Fruit fly (Drosophila melanogaster) whole organism, embryonic: Measurements from ENCODE around the gene Wdr92.
A peak's percentile ranks its signal among the peaks of the same experiment; 100 is the strongest.

Experiments
- Bgb ChIP-seq: fragments of 200-800 bp; sonication (Bioruptor generic); IDR thresholded peaks from 2 replicates; pipeline ENCODE4 v1.3.6; 2022; ENCODE audit warnings: missing biosample characterization, missing genetic modification characterization; ENCODE audit not compliant: partially characterized antibody
- CG10431 ChIP-seq: fragments of 200-800 bp; sonication (Bioruptor generic); optimal IDR thresholded peaks from 3 replicates; lab custom pipeline; 2018; ENCODE audit warnings: missing biosample characterization, mild to moderate bottlenecking, missing genetic modification characterization
- CG12104 ChIP-seq: fragments of 200-800 bp; sonication (Bioruptor generic); optimal IDR thresholded peaks from 3 replicates; lab custom pipeline; 2016; ENCODE audit warnings: missing biosample characterization, missing genetic modification characterization
- CG12769 ChIP-seq: fragments of 200-800 bp; sonication (Bioruptor generic); optimal IDR thresholded peaks from 2 replicates; lab custom pipeline; 2019; ENCODE audit warnings: missing biosample characterization, mild to moderate bottlenecking, missing genetic modification characterization, moderate library complexity
- CG12942 ChIP-seq: fragments of 200-800 bp; sonication (Bioruptor generic); optimal IDR thresholded peaks from 3 replicates; lab custom pipeline; 2016; ENCODE audit warnings: missing biosample characterization, missing genetic modification characterization
- CG13424 ChIP-seq: fragments of 200-800 bp; sonication (Bioruptor generic); optimal IDR thresholded peaks from 2 replicates; lab custom pipeline; 2019; ENCODE audit warnings: missing biosample characterization, mild to moderate bottlenecking, missing genetic modification characterization, moderate library complexity
- CG13894 ChIP-seq: fragments of 200-800 bp; sonication (Bioruptor generic); optimal IDR thresholded peaks from 3 replicates; lab custom pipeline; 2018; ENCODE audit warnings: missing biosample characterization, mild to moderate bottlenecking, missing genetic modification characterization, moderate library complexity
- CG14441 ChIP-seq: fragments of 200-800 bp; sonication (Bioruptor generic); IDR thresholded peaks from 2 replicates; pipeline ENCODE4 v1.3.6; 2022; ENCODE audit warnings: missing biosample characterization, missing genetic modification characterization
- CG14860 ChIP-seq: fragments of 200-800 bp; sonication (Bioruptor generic); IDR thresholded peaks from 3 replicates; pipeline ENCODE4 v1.3.6; 2022; ENCODE audit warnings: missing biosample characterization, missing genetic modification characterization; ENCODE audit not compliant: partially characterized antibody
- CG15601 ChIP-seq: fragments of 200-800 bp; sonication (Bioruptor generic); optimal IDR thresholded peaks from 3 replicates; lab custom pipeline; 2019; ENCODE audit warnings: missing biosample characterization, mild to moderate bottlenecking, missing genetic modification characterization, moderate library complexity
- CG16813 ChIP-seq: fragments of 200-800 bp; sonication (Bioruptor generic); IDR thresholded peaks from 3 replicates; pipeline ENCODE4 v1.3.6; 2022; ENCODE audit warnings: missing biosample characterization, missing genetic modification characterization; ENCODE audit not compliant: partially characterized antibody
- CG17829 ChIP-seq: fragments of 200-800 bp; optimal IDR thresholded peaks from 2 replicates; lab custom pipeline; 2019; ENCODE audit warnings: missing biosample characterization, mild to moderate bottlenecking, missing genetic modification characterization, moderate library complexity
- CG1832 ChIP-seq: fragments of 200-800 bp; sonication (Bioruptor generic); optimal IDR thresholded peaks from 2 replicates; lab custom pipeline; 2017; ENCODE audit warnings: missing biosample characterization, mild to moderate bottlenecking, missing genetic modification characterization, inconsistent platforms
- CG2120 ChIP-seq: fragments of 200-800 bp; sonication (Bioruptor generic); optimal IDR thresholded peaks from 3 replicates; lab custom pipeline; 2016; ENCODE audit warnings: missing biosample characterization, missing genetic modification characterization
- CG2202 ChIP-seq: fragments of 200-800 bp; sonication (Bioruptor generic); optimal IDR thresholded peaks from 2 replicates; lab custom pipeline; 2018; ENCODE audit warnings: missing biosample characterization, mild to moderate bottlenecking, missing genetic modification characterization
- CG2712 ChIP-seq: fragments of 200-800 bp; optimal IDR thresholded peaks from 3 replicates; lab custom pipeline; 2019; ENCODE audit warnings: missing biosample characterization, mild to moderate bottlenecking, missing genetic modification characterization, moderate library complexity
- CG30403 ChIP-seq: fragments of 200-800 bp; sonication (Bioruptor generic); optimal IDR thresholded peaks from 3 replicates; lab custom pipeline; 2016; ENCODE audit warnings: missing biosample characterization, missing genetic modification characterization
- CG31388 ChIP-seq: fragments of 200-800 bp; sonication (Bioruptor generic); optimal IDR thresholded peaks from 2 replicates; lab custom pipeline; 2016; ENCODE audit warnings: missing biosample characterization, missing genetic modification characterization
- CG6683 ChIP-seq: fragments of 200-800 bp; sonication (Bioruptor generic); optimal IDR thresholded peaks from 2 replicates; lab custom pipeline; 2017; ENCODE audit warnings: missing biosample characterization, mild to moderate bottlenecking, missing genetic modification characterization, missing genetic modification reagents
- CG6689 ChIP-seq: fragments of 200-800 bp; sonication (Bioruptor generic); IDR thresholded peaks from 2 replicates; pipeline ENCODE4 v1.3.6; 2022; ENCODE audit warnings: missing biosample characterization, missing genetic modification characterization
- CG7987 ChIP-seq: fragments of 200-800 bp; sonication (Bioruptor generic); optimal IDR thresholded peaks from 2 replicates; lab custom pipeline; 2018; ENCODE audit warnings: missing biosample characterization, mild to moderate bottlenecking, missing genetic modification characterization, moderate library complexity
- CG8765 ChIP-seq: fragments of 200-800 bp; sonication (Bioruptor generic); IDR thresholded peaks from 2 replicates; pipeline ENCODE4 v1.3.6; 2022; ENCODE audit warnings: missing biosample characterization, missing genetic modification characterization
- CG8924 ChIP-seq: fragments of 200-800 bp; optimal IDR thresholded peaks from 3 replicates; lab custom pipeline; 2019; ENCODE audit warnings: missing biosample characterization, mild to moderate bottlenecking, missing genetic modification characterization, moderate library complexity
- CG9797 ChIP-seq: fragments of 200-800 bp; sonication (Bioruptor generic); optimal IDR thresholded peaks from 3 replicates; lab custom pipeline; 2018; ENCODE audit warnings: missing biosample characterization, mild to moderate bottlenecking, missing genetic modification characterization
- CG9817 ChIP-seq: fragments of 200-800 bp; sonication (Bioruptor generic); optimal IDR thresholded peaks from 2 replicates; lab custom pipeline; 2018; ENCODE audit warnings: missing biosample characterization, mild to moderate bottlenecking, missing genetic modification characterization, moderate library complexity
- CG9876 ChIP-seq: fragments of 200-800 bp; sonication (Bioruptor generic); optimal IDR thresholded peaks from 2 replicates; lab custom pipeline; 2016; ENCODE audit warnings: missing biosample characterization, missing genetic modification characterization
- Dbx ChIP-seq: fragments of 200-800 bp; sonication (Bioruptor generic); IDR thresholded peaks from 3 replicates; pipeline ENCODE4 v1.3.6; 2022; ENCODE audit warnings: missing biosample characterization, missing genetic modification characterization
- Dek ChIP-seq: fragments of 200-800 bp; sonication (Bioruptor generic); optimal IDR thresholded peaks from 3 replicates; lab custom pipeline; 2019; ENCODE audit warnings: missing biosample characterization, mild to moderate bottlenecking, missing genetic modification characterization, moderate library complexity
- Dref ChIP-seq: fragments of 200-800 bp; sonication (Bioruptor generic); IDR thresholded peaks from 2 replicates; pipeline ENCODE4 v1.3.6; 2022; ENCODE audit warnings: missing biosample characterization, missing genetic modification characterization
- Elba2 ChIP-seq: fragments of 200-800 bp; sonication (Bioruptor generic); optimal IDR thresholded peaks from 3 replicates; lab custom pipeline; 2016; ENCODE audit warnings: missing biosample characterization, missing genetic modification characterization
- Hey ChIP-seq: fragments of 200-800 bp; sonication (Bioruptor generic); optimal IDR thresholded peaks from 3 replicates; lab custom pipeline; 2018; ENCODE audit warnings: missing biosample characterization, mild to moderate bottlenecking, missing genetic modification characterization
- Mrtf ChIP-seq: fragments of 200-800 bp; sonication (Bioruptor generic); IDR thresholded peaks from 3 replicates; pipeline ENCODE4 v1.3.6; 2022; ENCODE audit warnings: missing biosample characterization, missing genetic modification characterization
- PHDP ChIP-seq: fragments of 200-800 bp; sonication (Bioruptor generic); optimal IDR thresholded peaks from 3 replicates; lab custom pipeline; 2018; ENCODE audit warnings: missing biosample characterization, mild to moderate bottlenecking, missing genetic modification characterization, moderate library complexity
- Stat92E ChIP-seq, 3 experiments: fragments of >200 bp in 2 of 3; fragments of 200-800 bp in 1 of 3; sonication (Bioruptor generic) in 1 of 3; optimal IDR thresholded peaks; 2 replicates each; lab custom pipeline; 2017 to 2019; ENCODE audit warnings: missing biosample characterization in 3 of 3, missing genetic modification characterization in 3 of 3, mild to moderate bottlenecking in 1 of 3, moderate library complexity in 1 of 3
- Tbp ChIP-seq: fragments of >200 bp; optimal IDR thresholded peaks from 2 replicates; lab custom pipeline; 2018; ENCODE audit warnings: missing biosample characterization, missing genetic modification characterization
- Vsx1 ChIP-seq: fragments of 200-800 bp; sonication (Bioruptor generic); optimal IDR thresholded peaks from 2 replicates; lab custom pipeline; 2017; ENCODE audit warnings: missing biosample characterization, mild to moderate bottlenecking, missing genetic modification characterization, missing genetic modification reagents
- Xbp1 ChIP-seq: fragments of 200-800 bp; sonication (Bioruptor generic); optimal IDR thresholded peaks from 3 replicates; lab custom pipeline; 2016; ENCODE audit warnings: missing biosample characterization, mild to moderate bottlenecking, missing genetic modification characterization
- abd-A ChIP-seq: fragments of 200-800 bp; sonication (Bioruptor generic); optimal IDR thresholded peaks from 3 replicates; lab custom pipeline; 2019; ENCODE audit warnings: missing biosample characterization, mild to moderate bottlenecking, missing genetic modification characterization, moderate library complexity
- ap ChIP-seq: fragments of 200-800 bp; sonication (Bioruptor generic); IDR thresholded peaks from 2 replicates; pipeline ENCODE4 v1.3.6; 2022; ENCODE audit warnings: missing biosample characterization, missing genetic modification characterization
- crc ChIP-seq: fragments of 200-800 bp; sonication (Bioruptor generic); optimal IDR thresholded peaks from 2 replicates; lab custom pipeline; 2016; ENCODE audit warnings: missing biosample characterization, missing genetic modification characterization
- cwo ChIP-seq: fragments of 200-800 bp; sonication (Bioruptor generic); optimal IDR thresholded peaks from 3 replicates; lab custom pipeline; 2017; ENCODE audit warnings: missing biosample characterization, missing genetic modification characterization, mild to moderate bottlenecking, moderate library complexity, missing genetic modification reagents
- ind ChIP-seq: fragments of 200-800 bp; sonication (Bioruptor generic); optimal IDR thresholded peaks from 3 replicates; lab custom pipeline; 2016; ENCODE audit warnings: missing biosample characterization, missing genetic modification characterization
- jigr1 ChIP-seq: fragments of 200-800 bp; sonication (Bioruptor generic); IDR thresholded peaks from 3 replicates; pipeline ENCODE4 v1.3.6; 2022; ENCODE audit warnings: missing biosample characterization, missing genetic modification characterization
- lbe ChIP-seq: fragments of 200-800 bp; sonication (Bioruptor generic); optimal IDR thresholded peaks from 2 replicates; lab custom pipeline; 2016; ENCODE audit warnings: missing biosample characterization, mild to moderate bottlenecking, missing genetic modification characterization
- mirr ChIP-seq: fragments of 200-800 bp; sonication (Bioruptor generic); optimal IDR thresholded peaks from 3 replicates; lab custom pipeline; 2018; ENCODE audit warnings: missing biosample characterization, mild to moderate bottlenecking, missing genetic modification characterization
- pfk ChIP-seq: fragments of 200-800 bp; sonication (Bioruptor generic); optimal IDR thresholded peaks from 2 replicates; lab custom pipeline; 2018; ENCODE audit warnings: missing biosample characterization, mild to moderate bottlenecking, missing genetic modification characterization, moderate library complexity
- ranshi ChIP-seq: fragments of 200-800 bp; sonication (Bioruptor generic); IDR thresholded peaks from 2 replicates; pipeline ENCODE4 v1.3.6; 2022; ENCODE audit warnings: missing biosample characterization, missing genetic modification characterization
- salm ChIP-seq: fragments of 200-800 bp; sonication (Bioruptor generic); optimal IDR thresholded peaks from 2 replicates; lab custom pipeline; 2018; ENCODE audit warnings: missing biosample characterization, mild to moderate bottlenecking, missing genetic modification characterization
- stc ChIP-seq: fragments of 200-800 bp; sonication (Bioruptor generic); IDR thresholded peaks from 2 replicates; pipeline ENCODE4 v1.3.6; 2022; ENCODE audit warnings: missing biosample characterization, missing genetic modification characterization
- sug ChIP-seq: fragments of 200-800 bp; optimal IDR thresholded peaks from 2 replicates; lab custom pipeline; 2019; ENCODE audit warnings: missing biosample characterization, mild to moderate bottlenecking, missing genetic modification characterization, moderate library complexity
- toy ChIP-seq: fragments of 200-800 bp; sonication (Bioruptor generic); IDR thresholded peaks from 2 replicates; pipeline ENCODE4 v1.3.6; 2022; ENCODE audit warnings: missing biosample characterization, missing genetic modification characterization

Wdr92 gene

DNA sequence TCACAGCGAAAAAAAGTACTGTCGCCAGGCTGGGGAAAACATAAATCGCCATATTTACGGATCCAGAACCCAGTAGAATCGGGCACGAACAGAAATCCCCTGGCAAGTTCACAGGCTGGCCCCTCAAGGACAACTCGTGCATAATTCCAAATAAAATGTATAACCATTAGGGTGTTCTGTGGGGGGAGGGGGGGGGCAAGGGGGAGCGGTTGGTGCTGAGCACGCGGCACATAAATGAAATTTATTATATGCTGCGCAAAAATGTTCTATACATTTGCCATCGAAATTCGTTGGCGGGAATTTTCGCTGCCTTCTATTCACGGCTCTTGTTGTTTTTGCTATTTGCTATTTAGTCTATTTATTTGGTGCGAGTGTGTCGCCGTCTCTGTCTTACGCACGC lies 40.3 kb downstream of the Wdr92 start (continued):
- TF ChIP-seq CG9797 (GFP tag; lab: Kevin White, UChicago): no peak
- peak; percentile 95 for TF ChIP-seq abd-A (tag; lab: Kevin White, UChicago)
- TF ChIP-seq CG30403 (GFP tag; lab: Kevin White, UChicago): no peak
- no peak for TF ChIP-seq CG2120
- TF ChIP-seq ap (GFP tag; lab: Robert Waterston, UW): no peak
- peak; percentile 38 for TF ChIP-seq mirr (GFP tag; lab: Kevin White, UChicago)
- TF ChIP-seq CG2202 (tag; lab: Kevin White, UChicago): no peak
- TF ChIP-seq ranshi (GFP tag; lab: Robert Waterston, UW): no peak
- TF ChIP-seq sug: peak; percentile 72
- TF ChIP-seq CG8924 (tag; lab: Kevin White, UChicago): no peak
- TF ChIP-seq lbe (GFP tag; lab: Kevin White, UChicago): no peak
- no peak for TF ChIP-seq Xbp1 (GFP tag; lab: Kevin White, UChicago)
- no peak for TF ChIP-seq Tbp (GFP tag; lab: Kevin White, UChicago)
- TF ChIP-seq CG6683: no peak
- TF ChIP-seq jigr1 (GFP tag; lab: Robert Waterston, UW): no peak
- TF ChIP-seq CG10431 (GFP tag; lab: Kevin White, UChicago): no peak
- no peak for TF ChIP-seq CG9817 (tag; lab: Kevin White, UChicago)
- no peak for TF ChIP-seq Dek (tag; lab: Kevin White, UChicago)
- no peak for TF ChIP-seq salm (tag; lab: Kevin White, UChicago)
- no peak for TF ChIP-seq Elba2 (GFP tag; lab: Kevin White, UChicago)
- TF ChIP-seq CG14441 (GFP tag; lab: Robert Waterston, UW): no peak
- TF ChIP-seq CG6689 (GFP tag; lab: Robert Waterston, UW): no peak
- no peak for TF ChIP-seq crc
- TF ChIP-seq Bgb (GFP tag; lab: Robert Waterston, UW): peak; percentile 15; the same call in 1 of the 2 replicates
- no peak for TF ChIP-seq CG12942 (GFP tag; lab: Kevin White, UChicago)
- no peak for TF ChIP-seq CG17829 (tag; lab: Kevin White, UChicago)
- 0 out of 2 replicates have a peak, but pooled peaks have one; percentile 12 for TF ChIP-seq CG8765 (GFP tag; lab: Robert Waterston, UW)
- TF ChIP-seq CG14860 (GFP tag; lab: Robert Waterston, UW): no peak
- 0 out of 2 replicates have a peak, but pooled peaks have one; percentile 24 for TF ChIP-seq toy (GFP tag; lab: Robert Waterston, UW)
- TF ChIP-seq Vsx1 (GFP tag; lab: Kevin White, UChicago): no peak
- no peak for TF ChIP-seq pfk (GFP tag; lab: Kevin White, UChicago)
- no peak for TF ChIP-seq Dref (GFP tag; lab: Robert Waterston, UW)
- TF ChIP-seq CG9876 (GFP tag; lab: Kevin White, UChicago): no peak
- peak; percentile 5 for TF ChIP-seq Hey
- TF ChIP-seq CG12104 (GFP tag; lab: Kevin White, UChicago): no peak
- TF ChIP-seq CG1832: peak; percentile 14
- TF ChIP-seq Mrtf (GFP tag; lab: Robert Waterston, UW): no peak
- TF ChIP-seq CG2712 (tag; lab: Kevin White, UChicago): no peak
- TF ChIP-seq cwo (GFP tag; lab: Kevin White, UChicago): peak; percentile 65
- peak; percentile 85 for TF ChIP-seq CG12769 (tag; lab: Kevin White, UChicago)
- TF ChIP-seq CG13894 (tag; lab: Kevin White, UChicago): peak; percentile 82
- TF ChIP-seq Dbx (GFP tag; lab: Robert Waterston, UW): peak; percentile 23; the same call in 1 of the 3 replicates
- TF ChIP-seq CG13424 (tag; lab: Kevin White, UChicago): no peak
- no peak for TF ChIP-seq CG31388
- TF ChIP-seq CG7987 (GFP tag; lab: Kevin White, UChicago): peak; percentile 70
- no peak for TF ChIP-seq CG16813 (GFP tag; lab: Robert Waterston, UW)
- no peak for TF ChIP-seq ind (GFP tag; lab: Kevin White, UChicago)
- TF ChIP-seq Stat92E (GFP tag; optimal IDR thresholded peaks at IDR 0.05; lab: Kevin White, UChicago): no peak
- TF ChIP-seq CG15601 (tag; lab: Kevin White, UChicago): no peak
- no peak for TF ChIP-seq stc (GFP tag; lab: Robert Waterston, UW)
- no peak for TF ChIP-seq PHDP (tag; lab: Kevin White, UChicago)
